Worm (Caenorhabditis elegans): ENCODE measurements around the gene Y69A2AR.19.

DNA sequence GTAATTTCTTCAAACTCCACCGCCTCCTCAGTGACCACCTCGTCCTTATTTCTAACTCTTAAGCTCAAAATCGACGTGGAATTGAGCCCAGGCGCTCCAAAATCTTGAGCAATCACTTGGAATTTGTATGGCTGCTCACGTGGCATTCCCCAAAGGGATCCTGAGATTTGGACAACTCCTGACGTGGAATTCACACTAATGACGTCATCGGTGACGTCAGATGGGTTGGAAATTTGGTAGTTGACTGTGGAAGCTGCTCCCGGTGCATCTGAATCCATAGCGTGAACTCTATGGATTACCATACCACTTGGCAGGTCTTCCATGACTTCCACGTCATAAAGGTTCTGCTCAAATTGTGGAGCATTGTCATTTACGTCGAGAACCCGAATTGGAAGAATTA, 33.5 kb upstream of the Y69A2AR.19 start:
- no peak for TF ChIP-seq nhr-11 (tag; optimal IDR thresholded peaks at IDR 0.05)
- no peak for TF ChIP-seq ama-1 (optimal IDR thresholded peaks at IDR 0.05)
- TF ChIP-seq pqm-1 (tag; optimal IDR thresholded peaks at IDR 0.05), result no peak
- TF ChIP-seq nhr-232 (tag; optimal IDR thresholded peaks at IDR 0.05), result no peak

Measured in whole organism, late embryonic.